Worm (Caenorhabditis elegans) whole organism, L2 larva: ENCODE data around the gene F16B3.2.

ENCODE experiments used
- R02D3.7 ChIP-seq: fragments of 150-350 bp; optimal IDR thresholded peaks from 2 replicates; lab custom pipeline; 2014; ENCODE audit warnings: missing biosample characterization, missing genetic modification characterization
- ZK546.5 ChIP-seq: sonication (generic microtip); optimal IDR thresholded peaks from 2 replicates; lab custom pipeline; 2017; ENCODE audit warnings: missing biosample characterization, missing genetic modification characterization
- ama-1 ChIP-seq: fragments of 150-350 bp; optimal IDR thresholded peaks from 2 replicates; lab custom pipeline; 2018; ENCODE audit warnings: inconsistent platforms
- ceh-16 ChIP-seq: fragments of 150-350 bp; optimal IDR thresholded peaks from 2 replicates; lab custom pipeline; 2014; ENCODE audit warnings: missing biosample characterization, missing genetic modification characterization
- ceh-82 ChIP-seq: fragments of 150-350 bp; optimal IDR thresholded peaks from 2 replicates; lab custom pipeline; 2014; ENCODE audit warnings: missing biosample characterization, missing genetic modification characterization
- dmd-4 ChIP-seq: sonication (generic microtip); optimal IDR thresholded peaks from 2 replicates; lab custom pipeline; 2017; ENCODE audit warnings: missing biosample characterization, missing genetic modification characterization
- egl-27 ChIP-seq: sonication (generic microtip); optimal IDR thresholded peaks from 3 replicates; lab custom pipeline; 2017; ENCODE audit warnings: missing biosample characterization, missing genetic modification reagents, missing genetic modification characterization
- lin-39 ChIP-seq: fragments of 150-350 bp; optimal IDR thresholded peaks from 2 replicates; lab custom pipeline; 2014; ENCODE audit warnings: missing biosample characterization, missing genetic modification reagents, missing genetic modification characterization
- nhr-237 ChIP-seq: fragments of 150-350 bp; optimal IDR thresholded peaks from 2 replicates; lab custom pipeline; 2014; ENCODE audit warnings: missing biosample characterization, missing genetic modification characterization
- nhr-6 ChIP-seq: fragments of 150-350 bp; optimal IDR thresholded peaks from 2 replicates; lab custom pipeline; 2014; ENCODE audit warnings: missing biosample characterization, missing genetic modification characterization
- snpc-4 ChIP-seq: fragments of 150-350 bp; optimal IDR thresholded peaks from 2 replicates; lab custom pipeline; 2014; ENCODE audit warnings: missing biosample characterization, missing genetic modification characterization
- unc-55 ChIP-seq: fragments of 150-350 bp; sonication (generic microtip); optimal IDR thresholded peaks from 3 replicates; lab custom pipeline; 2014; ENCODE audit warnings: missing biosample characterization, missing genetic modification reagents, missing genetic modification characterization

DNA sequence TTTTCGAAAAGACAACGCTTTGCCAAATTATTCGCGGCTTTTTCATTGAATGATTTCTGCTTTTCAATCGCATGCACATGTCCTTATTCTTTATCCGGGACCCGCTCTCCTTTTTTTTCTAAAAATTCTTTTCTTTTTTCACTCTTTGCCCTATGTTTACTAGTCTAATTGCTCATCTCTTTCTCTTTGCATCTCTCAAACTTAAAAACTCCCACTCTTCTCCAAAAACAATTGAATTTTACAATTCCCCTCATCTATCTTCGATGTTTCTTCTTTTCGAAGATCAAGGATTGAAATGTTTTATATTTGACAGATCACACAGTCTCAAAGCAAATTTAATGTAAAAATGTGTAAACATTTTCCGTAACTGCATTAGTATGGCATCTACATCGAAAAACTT, 22.8 kb downstream of the F16B3.2 start:
- TF ChIP-seq R02D3.7 (tag; lab: Kevin White, UChicago) = no peak
- no peak for TF ChIP-seq egl-27 (tag; lab: Kevin White, UChicago)
- TF ChIP-seq ceh-16 = no peak
- TF ChIP-seq unc-55 = no peak
- no peak for TF ChIP-seq ceh-82 (tag; lab: Kevin White, UChicago)
- TF ChIP-seq nhr-237 (tag; lab: Kevin White, UChicago) = no peak
- TF ChIP-seq dmd-4 = no peak
- no peak for TF ChIP-seq ama-1 (lab: Kevin White, UChicago)
- no peak for TF ChIP-seq nhr-6 (tag; lab: Kevin White, UChicago)
- TF ChIP-seq lin-39 (tag; lab: Kevin White, UChicago) = no peak
- no peak for TF ChIP-seq snpc-4
- TF ChIP-seq ZK546.5 (tag; lab: Kevin White, UChicago) = no peak
